Worm (Caenorhabditis elegans): Measurements from ENCODE around the gene C54E10.7.

C54E10.7 gene

DNA sequence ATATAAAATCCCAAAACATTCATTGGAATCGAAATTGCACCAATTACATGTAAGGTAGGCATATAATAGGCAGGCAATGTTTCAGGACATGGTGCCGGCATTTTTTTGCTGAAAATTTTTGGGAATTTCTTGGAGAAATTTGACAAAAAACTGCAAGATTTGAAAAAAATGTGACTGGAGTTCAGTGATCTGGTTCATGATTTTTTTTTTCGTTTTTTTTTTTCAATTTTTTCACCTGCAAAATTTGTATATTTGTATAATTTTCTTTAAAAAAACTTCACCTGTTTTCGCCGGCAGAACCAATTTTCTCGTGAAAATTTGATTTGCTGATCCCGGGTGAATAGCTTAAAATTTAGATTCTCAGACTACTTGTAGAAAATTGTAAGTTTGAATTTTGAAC lies 5.1 kb upstream of the C54E10.7 start, which contains the start of gene sri-10:
Gene sri-10, minus strand, starts transcription at position 101 of the 400 bp plus-strand sequence.
- TF ChIP-seq unc-62 (GFP tag; optimal IDR thresholded peaks at IDR 0.05), result no peak

DNA sequence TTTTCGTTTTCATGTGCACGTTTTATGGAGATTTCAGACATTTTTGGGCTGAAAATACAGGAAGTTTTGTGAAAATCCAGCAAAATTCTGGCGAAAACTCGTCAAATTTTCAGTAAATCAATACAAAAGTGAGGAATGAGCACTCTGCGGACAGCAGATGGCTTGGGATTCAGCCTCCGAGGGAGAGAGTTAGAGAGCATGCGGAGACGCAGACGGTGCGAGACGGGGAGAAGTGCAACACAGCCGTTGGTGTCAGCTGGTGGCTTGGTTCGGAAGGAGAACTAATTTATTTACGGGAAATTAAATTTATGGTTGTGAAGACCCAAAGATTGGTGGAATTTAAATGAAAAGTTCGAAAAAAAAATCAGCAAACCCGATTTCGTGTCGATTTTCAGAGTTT lies 2.8 kb upstream of the C54E10.7 start, which contains the start of gene C54E10.6:
Gene C54E10.6, minus strand, starts transcription at position 109 of the 400 bp plus-strand sequence.
- no peak for TF ChIP-seq unc-62 (GFP tag; optimal IDR thresholded peaks at IDR 0.05)

DNA sequence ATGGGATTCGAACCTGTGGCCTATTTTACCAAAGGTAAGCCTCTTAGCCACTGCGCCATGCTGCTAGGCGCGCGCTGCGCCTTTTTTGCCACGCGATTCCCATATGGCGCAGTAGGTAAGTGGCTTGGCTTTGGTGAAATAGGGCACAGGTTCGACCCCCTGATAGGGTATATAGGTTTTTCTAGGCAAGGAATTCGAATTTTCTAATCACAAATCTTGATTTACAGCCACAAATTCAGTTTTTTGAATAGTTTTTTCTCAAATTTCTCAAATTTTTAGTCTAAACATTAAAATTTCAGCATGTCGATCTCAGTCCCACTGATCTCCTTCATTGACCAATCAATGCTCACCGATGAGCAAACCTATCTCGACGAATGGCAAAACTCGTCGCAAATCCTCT lies 755 bp upstream of the C54E10.7 start, which contains the start of gene C54E10.3:
Gene C54E10.3, plus strand, starts transcription at position 301 of the 400 bp plus-strand sequence.
- TF ChIP-seq unc-62 (GFP tag; optimal IDR thresholded peaks at IDR 0.05), result no peak

DNA sequence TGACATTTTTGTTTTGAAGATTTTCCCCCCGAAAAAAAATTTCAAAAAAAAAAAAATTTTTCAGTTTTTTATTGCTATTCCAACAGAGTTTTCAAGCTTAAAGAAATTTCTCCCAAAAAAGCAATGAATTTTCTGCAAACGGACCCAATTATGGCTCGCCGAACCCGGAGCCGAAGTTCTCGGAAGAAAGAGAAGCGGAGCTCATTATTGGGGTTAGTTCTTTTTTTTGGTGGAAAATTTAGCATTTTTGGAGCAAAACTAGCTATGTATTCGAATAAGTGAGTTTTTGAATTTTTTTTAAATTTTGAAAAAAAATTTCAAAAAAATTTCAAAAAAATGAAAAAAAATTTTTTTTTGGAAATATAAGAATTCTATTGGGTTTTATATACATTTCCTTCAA lies 8.2 kb downstream of the C54E10.7 start, which contains the start of gene ncs-5:
Gene ncs-5, plus strand, starts transcription at position 124 of the 400 bp plus-strand sequence.
- TF ChIP-seq unc-62 (GFP tag; optimal IDR thresholded peaks at IDR 0.05), result no peak

DNA sequence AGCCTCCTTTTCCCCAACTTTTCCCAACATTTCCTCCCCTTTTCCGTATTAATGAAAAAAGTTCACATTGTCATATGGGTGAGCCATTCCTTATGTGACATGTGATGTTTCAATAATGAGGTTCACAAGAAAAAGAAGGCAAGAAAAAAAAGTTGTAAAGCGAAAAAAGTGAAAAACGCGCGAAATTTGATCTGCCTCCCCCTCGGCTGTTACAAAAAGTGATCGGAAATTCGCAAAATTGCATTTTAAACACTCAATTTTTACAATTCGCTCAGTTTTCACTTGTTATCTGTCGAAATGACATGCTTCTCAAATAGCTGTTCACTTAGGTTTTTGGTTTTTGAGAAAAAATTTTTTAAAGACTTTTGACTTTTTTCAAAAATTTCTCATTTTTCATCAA lies 10.1 kb downstream of the C54E10.7 start:
- no peak for TF ChIP-seq unc-62 (GFP tag; optimal IDR thresholded peaks at IDR 0.05)

DNA sequence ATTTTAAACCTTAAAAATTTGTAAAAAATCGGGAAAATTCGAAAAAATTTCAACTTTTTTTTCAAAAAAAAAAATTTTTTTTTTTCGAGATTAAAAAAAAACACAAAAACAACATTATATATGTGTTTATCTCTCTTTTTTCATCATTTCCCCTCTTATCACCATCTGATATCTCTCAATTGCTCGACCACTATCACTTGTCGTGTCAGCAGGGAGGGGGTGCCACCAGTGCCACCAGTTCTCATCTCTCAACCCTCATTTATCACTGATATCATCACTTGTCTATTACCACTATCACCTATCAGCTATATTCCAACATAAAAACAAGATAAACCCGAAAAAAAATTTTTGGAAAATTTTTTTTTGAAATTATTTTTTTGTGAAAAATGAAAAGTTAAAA lies 15.0 kb downstream of the C54E10.7 start:
- no peak for TF ChIP-seq unc-62 (GFP tag; optimal IDR thresholded peaks at IDR 0.05)

DNA sequence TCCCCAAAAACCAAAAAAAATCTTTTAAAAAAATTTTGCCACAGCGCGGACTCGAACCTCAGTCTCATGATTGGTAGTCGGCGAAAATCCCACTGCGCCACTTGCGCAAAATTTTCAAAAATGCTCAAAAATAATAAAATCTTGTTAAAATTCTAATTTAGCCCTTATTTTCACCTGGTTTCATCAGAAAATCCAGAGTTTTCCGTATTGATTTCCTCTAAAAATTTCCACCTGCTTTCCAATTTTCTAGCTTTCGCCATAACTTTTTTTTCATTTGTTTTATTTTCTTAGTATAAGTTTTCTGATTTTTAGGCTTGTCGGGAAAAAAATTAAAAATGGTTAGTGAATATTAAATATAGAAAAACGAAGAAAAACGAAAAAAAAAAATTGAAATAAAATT lies 15.9 kb downstream of the C54E10.7 start:
- no peak for TF ChIP-seq unc-62 (GFP tag; optimal IDR thresholded peaks at IDR 0.05)

DNA sequence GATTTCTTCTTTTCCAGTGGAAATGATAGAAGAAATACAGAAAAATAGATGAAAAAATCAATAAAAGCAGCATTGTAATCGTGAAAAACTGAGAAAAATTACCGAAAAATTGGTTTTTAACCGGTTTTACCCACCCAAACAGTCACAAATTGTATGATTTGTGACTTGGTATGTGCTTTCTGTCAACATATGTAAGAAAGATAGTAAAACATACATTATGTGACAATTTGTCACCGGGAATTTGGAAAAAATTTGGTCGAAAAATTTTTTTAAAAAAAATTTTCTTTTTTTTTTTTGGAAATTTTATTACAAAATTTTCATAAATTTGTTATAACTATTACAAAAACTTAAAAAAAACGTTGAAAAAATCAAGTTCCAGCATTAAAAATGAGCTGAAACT lies 25.7 kb downstream of the C54E10.7 start, which contains the start of gene cyp-33D3:
Gene cyp-33D3, minus strand, starts transcription at position 101 of the 400 bp plus-strand sequence.
- no peak for TF ChIP-seq unc-62 (GFP tag; optimal IDR thresholded peaks at IDR 0.05)

DNA sequence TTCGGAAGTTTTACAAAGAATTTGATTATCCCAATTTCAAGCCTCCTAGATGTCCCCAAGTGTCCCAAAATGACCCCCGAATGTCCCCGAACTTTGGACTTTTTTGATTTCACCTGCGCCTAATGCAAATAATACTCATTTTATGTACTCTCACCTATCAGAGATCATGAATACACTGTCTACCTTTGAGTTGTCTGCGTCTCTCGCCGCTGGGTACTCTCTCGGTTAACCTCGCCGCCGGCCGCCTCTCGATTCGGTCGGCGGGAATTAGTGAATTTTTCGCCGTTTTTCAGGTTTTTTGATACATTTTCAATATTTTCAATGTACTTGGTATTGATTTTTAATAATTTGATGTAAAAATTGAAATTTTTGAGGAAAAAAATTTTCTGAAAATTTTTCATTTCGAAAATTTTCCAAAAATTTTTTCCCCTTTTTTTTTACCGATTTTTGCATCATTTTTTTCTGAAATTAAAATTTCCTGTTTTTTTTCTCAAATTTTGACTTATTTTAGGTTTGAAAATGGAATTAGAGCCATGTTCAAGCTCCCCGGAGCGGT lies 27.4 kb downstream of the C54E10.7 start, which contains the start of gene nhr-65:
Gene nhr-65, plus strand, starts transcription at position 506 of the 556 bp plus-strand sequence.
- TF ChIP-seq unc-62 (GFP tag; optimal IDR thresholded peaks at IDR 0.05), result no peak

DNA sequence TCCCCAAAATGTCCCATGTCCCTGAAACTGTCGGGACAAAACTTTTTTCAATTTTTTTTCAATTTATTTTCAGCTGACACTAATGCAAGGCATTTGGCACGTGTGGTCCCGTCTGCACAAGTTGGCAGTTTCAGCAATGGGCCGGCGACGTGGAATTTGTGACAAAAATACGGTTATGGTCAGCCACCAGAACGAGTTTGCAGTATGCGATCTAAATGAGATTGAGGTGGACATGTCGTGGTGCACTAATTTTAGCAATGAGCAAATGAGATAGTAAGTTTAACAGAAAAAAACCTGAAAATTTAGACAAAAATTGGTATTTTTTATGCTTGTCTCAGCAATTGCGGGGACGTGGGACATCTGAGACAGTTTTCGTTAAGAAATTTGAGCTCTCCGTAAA lies 31.0 kb downstream of the C54E10.7 start:
- TF ChIP-seq unc-62 (GFP tag; optimal IDR thresholded peaks at IDR 0.05), result no peak

DNA sequence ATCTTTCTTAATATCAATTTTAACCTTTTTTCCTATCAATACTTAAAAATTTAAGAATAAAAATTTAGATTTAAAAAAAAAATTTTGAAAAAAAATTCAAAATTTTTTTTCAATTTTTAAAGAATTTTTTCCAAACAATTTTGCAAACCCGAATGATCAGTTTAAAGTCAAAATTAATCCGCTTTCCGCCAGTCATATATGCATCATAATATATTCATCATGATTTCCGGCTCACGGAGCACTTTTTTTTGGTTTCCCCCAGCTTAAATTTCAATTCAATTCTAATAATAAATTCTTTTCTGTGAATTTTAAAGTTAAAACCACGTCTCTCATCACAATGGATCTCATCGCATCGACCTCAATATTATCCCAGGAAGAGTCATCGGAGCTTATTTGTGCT lies 35.0 kb downstream of the C54E10.7 start, which contains the start of gene nhr-230:
Gene nhr-230, plus strand, starts transcription at position 301 of the 400 bp plus-strand sequence.
- no peak for TF ChIP-seq unc-62 (GFP tag; optimal IDR thresholded peaks at IDR 0.05)

DNA sequence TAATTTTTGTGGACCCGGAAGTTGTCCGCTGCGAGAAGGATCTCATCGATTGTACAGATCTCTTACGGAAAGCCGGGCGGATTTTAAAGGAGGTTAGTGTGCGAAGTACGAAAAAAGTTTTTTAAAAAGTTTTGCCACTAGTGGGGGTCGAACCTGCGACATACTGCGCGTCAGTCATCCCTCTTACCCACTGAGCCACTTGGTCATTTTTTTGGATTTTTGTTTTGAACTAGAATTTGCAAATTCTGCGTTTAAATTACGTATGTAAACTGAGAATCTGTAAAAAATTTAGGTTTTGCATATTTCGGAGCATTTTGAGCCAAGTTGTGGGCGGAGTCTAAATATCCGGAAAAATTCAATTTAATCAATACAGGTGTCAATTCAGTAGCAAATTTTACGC lies 37.1 kb downstream of the C54E10.7 start:
- no peak for TF ChIP-seq unc-62 (GFP tag; optimal IDR thresholded peaks at IDR 0.05)

DNA sequence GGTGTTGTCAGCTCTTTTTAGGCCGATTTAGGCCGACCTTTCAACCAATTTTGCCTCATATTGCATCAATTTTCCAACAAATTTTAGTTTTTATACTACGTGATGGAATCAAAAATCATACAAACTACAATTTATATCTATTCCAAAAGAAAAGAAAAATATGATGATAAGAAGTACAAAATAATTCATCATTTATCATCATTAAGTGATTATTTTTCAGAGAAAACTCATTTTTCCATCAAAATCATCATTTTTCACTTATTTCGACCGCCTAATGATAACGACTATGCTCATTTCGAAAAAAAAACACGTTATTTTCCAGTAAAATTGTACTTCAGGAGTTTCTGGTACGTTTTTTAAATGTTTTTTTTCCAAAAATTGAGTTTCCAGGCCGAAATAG lies 43.3 kb downstream of the C54E10.7 start:
- TF ChIP-seq unc-62 (GFP tag; optimal IDR thresholded peaks at IDR 0.05), result no peak

DNA sequence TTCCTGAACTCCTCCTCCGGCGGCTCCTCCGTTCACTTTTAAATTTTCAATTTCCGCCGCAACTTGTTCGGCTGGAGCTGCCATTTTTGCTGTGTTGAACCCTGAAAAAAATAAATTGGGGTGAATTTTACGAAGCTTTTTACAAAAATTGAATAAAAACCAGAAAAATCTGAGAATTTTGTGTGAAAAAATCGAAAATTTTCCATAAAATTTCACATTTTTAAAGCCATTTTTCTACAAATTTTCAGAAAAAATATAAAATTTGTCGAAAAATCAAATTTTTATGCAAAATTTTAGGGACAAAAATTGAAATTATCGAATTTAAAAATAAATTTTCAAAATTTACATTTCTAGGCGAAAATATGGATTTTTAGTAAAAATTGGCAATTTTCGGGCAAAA lies 47.7 kb downstream of the C54E10.7 start, which contains the start of gene wars-1:
Gene wars-1, minus strand, starts transcription at position 101 of the 400 bp plus-strand sequence.
- TF ChIP-seq unc-62 (GFP tag; optimal IDR thresholded peaks at IDR 0.05), result no peak

DNA sequence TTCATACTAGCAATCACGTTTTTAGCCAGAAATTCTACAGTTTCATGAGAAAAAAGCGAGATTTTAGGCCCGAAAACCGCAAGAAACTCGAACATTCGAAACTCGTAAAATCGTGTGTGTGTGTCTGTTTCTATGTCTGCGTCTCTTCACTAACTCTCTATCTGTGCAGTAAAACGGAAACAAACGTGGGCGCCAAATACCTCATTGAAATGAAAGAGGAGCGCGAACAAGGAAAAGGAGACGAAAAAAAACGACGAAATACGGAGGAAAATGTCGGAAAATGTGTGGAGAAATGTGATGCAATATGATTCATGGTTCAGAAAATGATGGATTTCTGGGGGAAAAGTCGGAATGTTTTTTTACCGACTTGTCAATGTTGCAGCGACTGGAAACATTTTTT lies 57.1 kb downstream of the C54E10.7 start:
- TF ChIP-seq unc-62 (GFP tag; optimal IDR thresholded peaks at IDR 0.05), result no peak
